Fruit fly (Drosophila melanogaster) S2 (cell line): Measurements from ENCODE around the gene CG43445.

Source experiments
- CG8478 ChIP-seq: fragments of >200 bp; optimal IDR thresholded peaks from 2 replicates; lab custom pipeline; 2018
- CTCF ChIP-seq, 2 experiments: fragments of >200 bp; optimal IDR thresholded peaks; 2 replicates each; lab custom pipeline; 2018

DNA sequence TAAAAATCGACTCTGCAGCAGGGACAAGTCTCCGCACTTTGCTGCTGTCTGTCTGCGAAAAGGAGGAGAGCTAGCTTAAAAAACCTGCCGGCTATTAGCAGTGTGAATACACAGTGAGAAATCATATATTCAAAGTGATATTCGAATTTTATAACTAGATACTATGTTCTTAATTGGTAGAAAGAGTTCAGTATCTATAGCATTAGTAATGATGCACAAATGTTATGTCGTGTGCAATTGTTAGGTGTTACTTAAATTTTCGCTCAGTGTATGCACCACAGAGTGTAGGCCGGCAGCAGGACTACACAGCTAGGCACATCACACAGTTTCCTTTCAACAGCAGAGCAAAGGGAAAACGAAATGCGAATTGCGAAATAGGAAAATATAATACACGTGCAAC, 23.6 kb downstream of the CG43445 start:
- no peak for TF ChIP-seq CG8478 (lab: Kevin White, UChicago)
- no peak for TF ChIP-seq CTCF (optimal IDR thresholded peaks at IDR 0.05; lab: Kevin White, UChicago)
